Fruit fly (Drosophila melanogaster) whole organism: ENCODE measurements around the gene Ssb-c31a.

ENCODE experiments used
- CG8478 ChIP-seq: fragments of >200 bp; optimal IDR thresholded peaks from 2 replicates; lab custom pipeline; 2018; ENCODE audit warnings: inconsistent platforms
- Dll ChIP-seq: fragments of >200 bp; optimal IDR thresholded peaks from 2 replicates; lab custom pipeline; 2017
- EcR ChIP-seq, 2 experiments: fragments of >200 bp; optimal IDR thresholded peaks; 2 replicates each; lab custom pipeline; 2017; ENCODE audit warnings: missing biosample characterization in 2 of 2, missing genetic modification characterization in 2 of 2, missing genetic modification reagents in 2 of 2
- pan ChIP-seq: fragments of >200 bp; optimal IDR thresholded peaks from 2 replicates; lab custom pipeline; 2017
- psq ChIP-seq: fragments of >200 bp; optimal IDR thresholded peaks from 2 replicates; lab custom pipeline; 2017
- usp ChIP-seq: fragments of >200 bp; optimal IDR thresholded peaks from 2 replicates; lab custom pipeline; 2017; ENCODE audit warnings: missing biosample characterization, missing genetic modification characterization, mixed read lengths

DNA sequence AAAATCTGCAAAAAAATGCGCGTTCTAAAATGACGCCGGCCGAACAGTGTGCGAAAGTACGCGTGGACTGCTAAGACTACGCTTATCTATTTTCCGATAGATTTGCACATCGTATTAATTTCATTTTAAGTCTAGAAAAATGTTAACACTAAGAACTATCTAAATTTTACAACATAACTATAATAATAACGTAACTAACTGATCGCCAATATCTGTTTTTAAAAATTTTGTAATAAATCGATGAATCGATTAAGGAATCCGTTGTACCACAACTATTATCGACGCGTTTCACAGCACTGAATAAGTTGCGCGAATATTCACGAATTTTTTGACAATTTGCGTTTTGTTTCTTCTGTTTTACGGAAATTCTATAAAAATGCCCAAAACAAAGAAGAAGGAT is at the start of gene Ssb-c31a:
- TF ChIP-seq pan (lab: Kevin White, UChicago) (no peak), usp (GFP tag; lab: Kevin White, UChicago) (no peak), psq (lab: Kevin White, UChicago) (no peak), CG8478 (no peak), Dll (lab: Kevin White, UChicago) (no peak), EcR (GFP tag; optimal IDR thresholded peaks at IDR 0.05; lab: Kevin White, UChicago) (no peak)
